Comparison of ENCODE assay signal across 1 worm cellular context in the genomic region with DNA sequence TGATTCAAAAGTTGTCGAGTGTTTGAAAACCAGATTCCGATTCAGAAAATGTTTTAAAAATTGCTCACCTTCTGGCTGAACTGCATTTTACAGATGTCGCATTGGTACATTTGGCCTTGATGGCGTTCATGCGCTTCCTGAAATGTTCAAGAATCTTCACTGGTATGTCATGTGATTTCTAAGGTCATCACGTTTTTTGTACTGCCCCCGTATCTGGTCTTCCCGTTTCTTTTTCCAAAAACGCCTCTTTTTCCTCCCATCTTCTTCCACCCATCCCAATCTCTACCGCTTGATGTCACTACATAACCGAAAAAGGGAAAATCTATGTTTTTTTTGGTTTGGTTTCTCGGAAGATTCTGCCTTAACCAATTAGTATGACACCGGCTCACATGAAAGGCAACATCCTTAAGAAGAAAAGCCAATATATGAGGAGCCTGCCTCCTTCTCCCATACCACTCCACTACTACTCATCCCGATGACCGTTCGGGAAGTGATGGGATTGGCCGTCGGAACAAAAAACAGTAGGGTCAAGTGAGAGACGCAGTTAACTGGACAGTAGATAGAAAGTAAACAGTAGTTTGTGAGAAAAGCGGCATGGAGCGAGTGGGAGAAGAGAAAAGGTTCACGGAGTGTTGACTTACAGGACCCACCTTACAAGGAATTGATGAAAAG.
TF ChIP-seq lines count a peak whose summit lies in the region.

No protein-coding gene starts in this region.

TF ChIP-seq in whole organism, L1 larva, 84 proteins besides CTCF, POLR2A, EP300 and RAD21 (continued from another document):
- no peak for TF ChIP-seq irx-1 (tag; optimal IDR thresholded peaks at IDR 0.05; lab: Kevin White, UChicago)
- no peak for TF ChIP-seq F16B12.6 (tag; optimal IDR thresholded peaks at IDR 0.05; lab: Kevin White, UChicago)
